Worm (Caenorhabditis elegans) whole organism, late embryonic: Measurements from ENCODE around the gene fbn-1.

ENCODE experiments used
- F13H6.1 ChIP-seq: sonication (generic microtip); optimal IDR thresholded peaks from 2 replicates; lab custom pipeline; 2016; ENCODE audit warnings: missing genetic modification characterization, missing compliant biosample characterization
- K02D7.2 ChIP-seq: sonication (generic microtip); optimal IDR thresholded peaks from 2 replicates; lab custom pipeline; 2017; ENCODE audit warnings: mild to moderate bottlenecking, missing genetic modification characterization, missing compliant biosample characterization
- T23F11.4 ChIP-seq: fragments of 200-800 bp; sonication (Bioruptor generic); optimal IDR thresholded peaks from 2 replicates; lab custom pipeline; 2018; ENCODE audit warnings: mild to moderate bottlenecking, missing genetic modification characterization, missing compliant biosample characterization
- Y22D7AL.16 ChIP-seq: sonication (generic microtip); optimal IDR thresholded peaks from 2 replicates; lab custom pipeline; 2016; ENCODE audit warnings: missing genetic modification characterization, missing compliant biosample characterization
- ama-1 ChIP-seq: fragments of 150-350 bp; optimal IDR thresholded peaks from 2 replicates; lab custom pipeline; 2014
- ceh-14 ChIP-seq: sonication (generic microtip); optimal IDR thresholded peaks from 2 replicates; lab custom pipeline; 2016; ENCODE audit warnings: missing genotype, missing genetic modification characterization, missing compliant biosample characterization
- ceh-18 ChIP-seq: sonication (generic microtip); optimal IDR thresholded peaks from 2 replicates; lab custom pipeline; 2016; ENCODE audit warnings: missing genetic modification characterization, missing compliant biosample characterization
- ceh-2 ChIP-seq: sonication (generic microtip); optimal IDR thresholded peaks from 2 replicates; lab custom pipeline; 2016; ENCODE audit warnings: missing genotype, missing genetic modification characterization, missing compliant biosample characterization
- ceh-22 ChIP-seq: sonication (generic microtip); optimal IDR thresholded peaks from 2 replicates; lab custom pipeline; 2017; ENCODE audit warnings: missing biosample characterization, missing genetic modification characterization
- ceh-24 ChIP-seq: sonication (generic microtip); optimal IDR thresholded peaks from 2 replicates; lab custom pipeline; 2016; ENCODE audit warnings: mild to moderate bottlenecking, missing genetic modification characterization, missing compliant biosample characterization
- ceh-30 ChIP-seq: fragments of 150-350 bp; optimal IDR thresholded peaks from 2 replicates; lab custom pipeline; 2014; ENCODE audit warnings: missing biosample characterization, missing genetic modification characterization
- ceh-34 ChIP-seq: sonication (generic microtip); optimal IDR thresholded peaks from 2 replicates; lab custom pipeline; 2016; ENCODE audit warnings: mild to moderate bottlenecking, missing genetic modification characterization, missing compliant biosample characterization
- ceh-45 ChIP-seq: fragments of 200-800 bp; sonication (Bioruptor generic); IDR thresholded peaks from 2 replicates; pipeline ENCODE4 v1.3.6; 2022; ENCODE audit warnings: missing genetic modification reagents, missing genetic modification characterization, missing compliant biosample characterization
- ceh-48 ChIP-seq: sonication (generic microtip); optimal IDR thresholded peaks from 2 replicates; lab custom pipeline; 2016; ENCODE audit warnings: missing genetic modification characterization, inconsistent platforms, missing compliant biosample characterization
- ceh-6 ChIP-seq: fragments of 200-800 bp; sonication (Bioruptor generic); optimal IDR thresholded peaks from 2 replicates; lab custom pipeline; 2018; ENCODE audit warnings: mild to moderate bottlenecking, missing genetic modification characterization, missing compliant biosample characterization
- che-1 ChIP-seq: sonication (generic microtip); optimal IDR thresholded peaks from 2 replicates; lab custom pipeline; 2016; ENCODE audit warnings: mild to moderate bottlenecking, missing genetic modification characterization, missing compliant biosample characterization
- dmd-4 ChIP-seq: sonication (generic microtip); optimal IDR thresholded peaks from 2 replicates; lab custom pipeline; 2016; ENCODE audit warnings: borderline replicate concordance, missing genetic modification characterization, missing compliant biosample characterization
- dve-1 ChIP-seq: sonication (generic microtip); optimal IDR thresholded peaks from 2 replicates; lab custom pipeline; 2017; ENCODE audit warnings: antibody characterized with exemption, mild to moderate bottlenecking, missing genetic modification characterization, missing compliant biosample characterization
- elt-2 ChIP-seq: sonication (generic microtip); optimal IDR thresholded peaks from 2 replicates; lab custom pipeline; 2016; ENCODE audit warnings: missing genetic modification reagents, missing genetic modification characterization, missing compliant biosample characterization
- elt-4 ChIP-seq: sonication (generic microtip); optimal IDR thresholded peaks from 2 replicates; lab custom pipeline; 2016; ENCODE audit warnings: missing genetic modification characterization, missing compliant biosample characterization
- eyg-1 ChIP-seq: sonication (generic microtip); optimal IDR thresholded peaks from 2 replicates; lab custom pipeline; 2016; ENCODE audit warnings: missing genotype, missing genetic modification characterization, missing compliant biosample characterization
- fkh-6 ChIP-seq: sonication (generic microtip); optimal IDR thresholded peaks from 2 replicates; lab custom pipeline; 2016; ENCODE audit warnings: missing genetic modification characterization, missing compliant biosample characterization
- hlh-15 ChIP-seq: sonication (generic microtip); optimal IDR thresholded peaks from 2 replicates; lab custom pipeline; 2016; ENCODE audit warnings: missing genetic modification characterization, missing compliant biosample characterization
- hlh-30 ChIP-seq: sonication (generic microtip); optimal IDR thresholded peaks from 2 replicates; lab custom pipeline; 2017; ENCODE audit warnings: antibody characterized with exemption, missing genetic modification characterization, missing compliant biosample characterization; ENCODE audit not compliant: insufficient read depth
- hlh-6 ChIP-seq: sonication (generic microtip); optimal IDR thresholded peaks from 2 replicates; lab custom pipeline; 2016; ENCODE audit warnings: missing genotype, missing genetic modification characterization, missing compliant biosample characterization
- hlh-8 ChIP-seq: sonication (generic microtip); optimal IDR thresholded peaks from 2 replicates; lab custom pipeline; 2016; ENCODE audit warnings: missing genotype, missing genetic modification characterization, missing compliant biosample characterization
- lim-6 ChIP-seq: sonication (generic microtip); optimal IDR thresholded peaks from 2 replicates; lab custom pipeline; 2016; ENCODE audit warnings: missing genetic modification characterization, missing compliant biosample characterization
- madf-2 ChIP-seq: sonication (generic microtip); optimal IDR thresholded peaks from 2 replicates; lab custom pipeline; 2017; ENCODE audit warnings: missing genetic modification characterization, missing compliant biosample characterization
- mec-3 ChIP-seq: sonication (generic microtip); optimal IDR thresholded peaks from 2 replicates; lab custom pipeline; 2016; ENCODE audit warnings: borderline replicate concordance, missing genetic modification characterization, missing compliant biosample characterization
- nfya-1 ChIP-seq: sonication (generic microtip); optimal IDR thresholded peaks from 2 replicates; lab custom pipeline; 2017; ENCODE audit warnings: missing genetic modification characterization, mild to moderate bottlenecking, missing compliant biosample characterization, antibody characterized with exemption, moderate library complexity
- nhr-11 ChIP-seq: fragments of 150-350 bp; optimal IDR thresholded peaks from 2 replicates; lab custom pipeline; 2014; ENCODE audit warnings: missing biosample characterization, missing genetic modification characterization
- nhr-232 ChIP-seq: sonication (generic microtip); optimal IDR thresholded peaks from 2 replicates; lab custom pipeline; 2016; ENCODE audit warnings: missing genetic modification characterization, missing compliant biosample characterization
- pax-1 ChIP-seq: fragments of 150-350 bp; optimal IDR thresholded peaks from 2 replicates; lab custom pipeline; 2014; ENCODE audit warnings: missing biosample characterization, missing genetic modification characterization
- pha-2 ChIP-seq: sonication (generic microtip); optimal IDR thresholded peaks from 2 replicates; lab custom pipeline; 2017; ENCODE audit warnings: mild to moderate bottlenecking, missing genetic modification characterization, missing compliant biosample characterization
- pha-4 ChIP-seq: fragments of 150-350 bp; optimal IDR thresholded peaks from 2 replicates; lab custom pipeline; 2018; ENCODE audit warnings: missing biosample characterization, missing genetic modification reagents, missing genetic modification characterization
- sdc-2 ChIP-seq: sonication (generic microtip); optimal IDR thresholded peaks from 2 replicates; lab custom pipeline; 2016; ENCODE audit warnings: missing genotype, missing genetic modification characterization, missing compliant biosample characterization
- sox-4 ChIP-seq: sonication (generic microtip); optimal IDR thresholded peaks from 2 replicates; lab custom pipeline; 2017; ENCODE audit warnings: mild to moderate bottlenecking, missing genetic modification characterization, inconsistent platforms, missing compliant biosample characterization
- syd-9 ChIP-seq: sonication (generic microtip); optimal IDR thresholded peaks from 2 replicates; lab custom pipeline; 2016; ENCODE audit warnings: mild to moderate bottlenecking, missing genetic modification characterization, moderate library complexity, missing compliant biosample characterization
- tbx-7 ChIP-seq: sonication (generic microtip); optimal IDR thresholded peaks from 2 replicates; lab custom pipeline; 2016; ENCODE audit warnings: missing genotype, missing genetic modification characterization, missing compliant biosample characterization
- ttx-3 ChIP-seq: sonication (generic microtip); optimal IDR thresholded peaks from 2 replicates; lab custom pipeline; 2016; ENCODE audit warnings: missing genetic modification reagents, missing genetic modification characterization, missing compliant biosample characterization
- unc-3 ChIP-seq, 2 experiments: fragments of 200-800 bp in 1 of 2; sonication (Bioruptor generic) in 1 of 2; sonication (generic microtip) in 1 of 2; conservative IDR thresholded peaks in 1 of 2; optimal IDR thresholded peaks in 1 of 2; 2 replicates each; pipeline versions ENCODE4 v1.3.6 to Lab custom; 2016 to 2022; ENCODE audit warnings: missing compliant biosample characterization in 2 of 2, missing genetic modification characterization in 2 of 2, missing genetic modification reagents in 1 of 2
- unc-86 ChIP-seq: sonication (generic microtip); optimal IDR thresholded peaks from 2 replicates; lab custom pipeline; 2016; ENCODE audit warnings: missing genetic modification characterization, missing compliant biosample characterization
- zip-5 ChIP-seq: sonication (generic microtip); optimal IDR thresholded peaks from 2 replicates; lab custom pipeline; 2016; ENCODE audit warnings: missing genetic modification characterization, missing compliant biosample characterization

fbn-1 gene

ce11 chrIII:7609168-7609567 lies 16.0 kb upstream of the fbn-1 start, which contains the start of gene nsph-4.3:
nsph-4.3 (minus strand) TSS chrIII:7609268.
- TF ChIP-seq dmd-4 (tag; lab: Kevin White, UChicago) (no peak), pha-4 (tag; lab: Kevin White, UChicago) (no peak), fkh-6 (no peak), eyg-1 (no peak), ceh-45 (no peak), nhr-11 (tag; lab: Kevin White, UChicago) (no peak), hlh-8 (tag; lab: Kevin White, UChicago) (no peak), ttx-3 (no peak)

- TF ChIP-seq ceh-6 (GFP tag; lab: Kevin White, UChicago) (no peak), zip-5 (tag; lab: Kevin White, UChicago) (no peak), pha-2 (no peak), pax-1 (no peak), Y22D7AL.16 (tag; lab: Kevin White, UChicago) (no peak), elt-2 (no peak), lim-6 (tag; lab: Kevin White, UChicago) (no peak), sdc-2 (tag; lab: Kevin White, UChicago) (no peak), ama-1 (lab: Kevin White, UChicago) (no peak), unc-3 (GFP tag; conservative IDR thresholded peaks at IDR 0.05; lab: Robert Waterston, UW) (no peak), unc-3 (tag; optimal IDR thresholded peaks at IDR 0.05; lab: Kevin White, UChicago) (no peak), ceh-24 (tag; lab: Kevin White, UChicago) (no peak)
Observed at ce11 chrIII:7614530-7614929, 10.7 kb upstream of the fbn-1 start, which contains the start of gene T04A6.2. T04A6.2 (plus strand) TSS chrIII:7614830.

ce11 chrIII:7616228-7616627 lies 9.0 kb upstream of the fbn-1 start, which contains the start of gene T04A6.1:
T04A6.1 (plus strand) TSS chrIII:7616528.
- TF ChIP-seq T23F11.4 (GFP tag; lab: Kevin White, UChicago), result no peak
- TF ChIP-seq tbx-7 (tag; lab: Kevin White, UChicago), result no peak
- TF ChIP-seq ceh-45, result no peak
- no peak for TF ChIP-seq sdc-2 (tag; lab: Kevin White, UChicago)
- TF ChIP-seq mec-3 (tag; lab: Kevin White, UChicago), result no peak
- no peak for TF ChIP-seq elt-4
- TF ChIP-seq eyg-1, result no peak
- no peak for TF ChIP-seq ceh-48
- TF ChIP-seq, all 69 proteins: peak for 0

- TF ChIP-seq K02D7.2 (no peak), lim-6 (tag; lab: Kevin White, UChicago) (no peak), che-1 (tag; lab: Kevin White, UChicago) (no peak), hlh-8 (tag; lab: Kevin White, UChicago) (no peak), sdc-2 (tag; lab: Kevin White, UChicago) (no peak), nhr-232 (tag; lab: Kevin White, UChicago) (no peak), hlh-15 (tag; lab: Kevin White, UChicago) (no peak), sox-4 (tag; lab: Kevin White, UChicago) (no peak), ceh-14 (tag; lab: Kevin White, UChicago) (no peak)
Observed at ce11 chrIII:7618294-7618693, 6.9 kb upstream of the fbn-1 start.

ce11 chrIII:7619846-7620245 lies 5.3 kb upstream of the fbn-1 start:
- TF ChIP-seq ceh-22 (tag; lab: Kevin White, UChicago) (no peak), madf-2 (tag; lab: Kevin White, UChicago) (no peak), nhr-232 (tag; lab: Kevin White, UChicago) (no peak), syd-9 (tag; lab: Kevin White, UChicago) (no peak), F13H6.1 (tag; lab: Kevin White, UChicago) (no peak), ceh-48 (no peak), pha-4 (tag; lab: Kevin White, UChicago) (no peak), ceh-18 (tag; lab: Kevin White, UChicago) (no peak), sox-4 (tag; lab: Kevin White, UChicago) (no peak), ceh-30 (tag; lab: Kevin White, UChicago) (no peak), dve-1 (no peak), nfya-1 (tag; lab: Kevin White, UChicago) (no peak), hlh-30 (tag; lab: Kevin White, UChicago) (no peak), hlh-6 (no peak), unc-86 (tag; lab: Kevin White, UChicago) (no peak), ceh-2 (tag; lab: Kevin White, UChicago) (no peak), sdc-2 (tag; lab: Kevin White, UChicago) (no peak), ceh-45 (no peak), ceh-34 (no peak)
- TF ChIP-seq, all 69 proteins: peak for 0
